Worm (Caenorhabditis elegans) whole organism, L4/young adult: ENCODE measurements around the gene D1069.3.

ENCODE experiments used
- dao-5 ChIP-seq: sonication (generic microtip); optimal IDR thresholded peaks from 2 replicates; lab custom pipeline; 2016; ENCODE audit warnings: missing genotype, missing genetic modification characterization, moderate library complexity, missing compliant biosample characterization
- him-1 ChIP-seq: sonication (generic microtip); optimal IDR thresholded peaks from 2 replicates; lab custom pipeline; 2016; ENCODE audit warnings: missing genotype, missing genetic modification reagents, missing genetic modification characterization, missing compliant biosample characterization

DNA sequence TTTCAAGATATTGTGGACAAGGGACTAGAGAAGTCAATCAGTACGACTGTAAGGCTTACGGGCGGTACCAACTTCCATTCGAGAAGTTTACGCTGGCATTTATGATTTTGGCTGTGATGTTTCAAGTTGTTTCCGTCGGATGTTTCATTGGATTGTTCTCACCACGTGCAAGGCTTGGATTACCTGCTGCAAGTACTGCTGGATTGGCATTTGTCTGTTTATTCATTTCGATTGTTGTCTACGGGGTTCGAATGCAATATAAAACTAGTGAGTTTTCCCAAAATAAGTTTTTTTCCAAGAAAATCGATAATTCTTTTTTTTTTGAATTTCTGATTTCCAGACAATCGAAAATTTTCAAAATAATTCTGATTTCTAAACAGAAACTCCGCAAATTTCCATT is 7.0 kb downstream of the D1069.3 start:
- no peak for TF ChIP-seq dao-5 (tag; lab: Kevin White, UChicago)
- no peak for TF ChIP-seq him-1
